Worm (Caenorhabditis elegans) whole organism, L3 larva: ENCODE results near the gene C45G9.10.
A peak's percentile ranks its signal among the peaks of the same experiment; 100 is the strongest.
"Not testable (repeated sequence)": the region's sequence is repeated elsewhere in the genome, so short reads cannot be mapped to it uniquely, and the experiment has no call there.

ENCODE experiments used
- R02D3.7 ChIP-seq: fragments of 150-350 bp; optimal IDR thresholded peaks from 2 replicates; lab custom pipeline; 2014; ENCODE audit warnings: missing biosample characterization, missing genetic modification characterization
- ZK546.5 ChIP-seq: sonication (generic microtip); optimal IDR thresholded peaks from 2 replicates; lab custom pipeline; 2017; ENCODE audit warnings: missing biosample characterization, missing genetic modification characterization
- aly-2 ChIP-seq: fragments of 150-350 bp; optimal IDR thresholded peaks from 2 replicates; lab custom pipeline; 2014; ENCODE audit warnings: missing biosample characterization, missing genetic modification characterization
- ceh-16 ChIP-seq: sonication (generic microtip); optimal IDR thresholded peaks from 2 replicates; lab custom pipeline; 2017; ENCODE audit warnings: missing biosample characterization, missing genetic modification characterization
- ceh-28 ChIP-seq: fragments of 150-350 bp; optimal IDR thresholded peaks from 2 replicates; lab custom pipeline; 2014; ENCODE audit warnings: missing biosample characterization, missing genetic modification reagents, missing genetic modification characterization
- ceh-9 ChIP-seq: sonication (generic microtip); optimal IDR thresholded peaks from 2 replicates; lab custom pipeline; 2018; ENCODE audit warnings: missing biosample characterization, missing genetic modification characterization
- daf-12 ChIP-seq: fragments of 150-350 bp; optimal IDR thresholded peaks from 2 replicates; lab custom pipeline; 2014; ENCODE audit warnings: missing biosample characterization, missing genetic modification reagents, missing genetic modification characterization
- egl-27 ChIP-seq: sonication (generic microtip); optimal IDR thresholded peaks from 4 replicates; lab custom pipeline; 2017; ENCODE audit warnings: missing biosample characterization, missing genetic modification reagents, missing genetic modification characterization
- egl-5 ChIP-seq: fragments of 150-350 bp; optimal IDR thresholded peaks from 2 replicates; lab custom pipeline; 2017; ENCODE audit warnings: missing biosample characterization, missing genetic modification reagents, missing genetic modification characterization, inconsistent platforms
- elt-1 ChIP-seq: fragments of 150-350 bp; optimal IDR thresholded peaks from 2 replicates; lab custom pipeline; 2014; ENCODE audit warnings: missing biosample characterization, missing genetic modification characterization
- elt-3 ChIP-seq, 3 experiments: fragments of 150-350 bp in 1 of 3; sonication (generic microtip) in 2 of 3; optimal IDR thresholded peaks; 2 replicates in 2 of 3; 4 replicates in 1 of 3; lab custom pipeline; 2014 to 2017; ENCODE audit warnings: missing biosample characterization in 3 of 3, missing genetic modification characterization in 3 of 3
- eor-1 ChIP-seq, 2 experiments: fragments of 150-350 bp; optimal IDR thresholded peaks; 2 replicates each; lab custom pipeline; 2014 to 2018; ENCODE audit warnings: missing biosample characterization in 2 of 2, missing genetic modification characterization in 2 of 2
- fkh-10 ChIP-seq: sonication (generic microtip); optimal IDR thresholded peaks from 2 replicates; lab custom pipeline; 2017; ENCODE audit warnings: missing biosample characterization, missing genetic modification reagents, missing genetic modification characterization
- fkh-2 ChIP-seq: fragments of 150-350 bp; optimal IDR thresholded peaks from 2 replicates; lab custom pipeline; 2014; ENCODE audit warnings: missing biosample characterization, missing genetic modification reagents, missing genetic modification characterization
- fos-1 ChIP-seq: fragments of 150-350 bp; optimal IDR thresholded peaks from 2 replicates; lab custom pipeline; 2014; ENCODE audit warnings: missing biosample characterization, missing genetic modification characterization
- jun-1 ChIP-seq: fragments of 150-350 bp; optimal IDR thresholded peaks from 2 replicates; lab custom pipeline; 2014; ENCODE audit warnings: missing biosample characterization, missing genetic modification reagents, missing genetic modification characterization
- lin-15B ChIP-seq: fragments of 150-350 bp; optimal IDR thresholded peaks from 2 replicates; lab custom pipeline; 2014; ENCODE audit warnings: missing biosample characterization, missing genetic modification characterization
- lin-39 ChIP-seq: fragments of 150-350 bp; optimal IDR thresholded peaks from 2 replicates; lab custom pipeline; 2018; ENCODE audit warnings: missing biosample characterization, missing genetic modification reagents, missing genetic modification characterization
- lsy-12 ChIP-seq: sonication (generic microtip); optimal IDR thresholded peaks from 2 replicates; lab custom pipeline; 2016; ENCODE audit warnings: mild to moderate bottlenecking, missing genetic modification characterization, missing compliant biosample characterization
- mml-1 ChIP-seq: fragments of 150-350 bp; sonication (generic microtip); optimal IDR thresholded peaks from 3 replicates; lab custom pipeline; 2014; ENCODE audit warnings: missing biosample characterization, missing genetic modification characterization
- nfya-1 ChIP-seq: sonication (generic microtip); optimal IDR thresholded peaks from 2 replicates; lab custom pipeline; 2017; ENCODE audit warnings: missing genetic modification characterization, mild to moderate bottlenecking, missing compliant biosample characterization, antibody characterized with exemption, moderate library complexity; ENCODE audit not compliant: insufficient read depth
- nhr-23 ChIP-seq: fragments of 150-350 bp; optimal IDR thresholded peaks from 2 replicates; lab custom pipeline; 2014; ENCODE audit warnings: missing biosample characterization, missing genetic modification reagents, missing genetic modification characterization
- nhr-237 ChIP-seq: fragments of 150-350 bp; optimal IDR thresholded peaks from 2 replicates; lab custom pipeline; 2014; ENCODE audit warnings: missing biosample characterization, missing genetic modification characterization
- nhr-25 ChIP-seq: sonication (generic microtip); optimal IDR thresholded peaks from 2 replicates; lab custom pipeline; 2017; ENCODE audit warnings: missing biosample characterization, missing genetic modification characterization
- nhr-28 ChIP-seq: fragments of 150-350 bp; optimal IDR thresholded peaks from 2 replicates; lab custom pipeline; 2014; ENCODE audit warnings: missing biosample characterization, missing genetic modification characterization
- nhr-43 ChIP-seq: sonication (generic microtip); optimal IDR thresholded peaks from 2 replicates; lab custom pipeline; 2016; ENCODE audit warnings: mild to moderate bottlenecking, missing genetic modification characterization, missing compliant biosample characterization; ENCODE audit not compliant: poor library complexity, severe bottlenecking
- nhr-76 ChIP-seq: fragments of 150-350 bp; sonication (generic microtip); optimal IDR thresholded peaks from 5 replicates; lab custom pipeline; 2014; ENCODE audit warnings: missing biosample characterization, missing genetic modification characterization
- nhr-77 ChIP-seq: fragments of 150-350 bp; optimal IDR thresholded peaks from 2 replicates; lab custom pipeline; 2014; ENCODE audit warnings: missing biosample characterization, missing genetic modification characterization
- pha-4 ChIP-seq: fragments of 150-350 bp; optimal IDR thresholded peaks from 2 replicates; lab custom pipeline; 2014; ENCODE audit warnings: missing biosample characterization, missing genetic modification reagents, missing genetic modification characterization
- pqm-1 ChIP-seq: fragments of 150-350 bp; optimal IDR thresholded peaks from 2 replicates; lab custom pipeline; 2017; ENCODE audit warnings: missing biosample characterization, missing genetic modification characterization, inconsistent platforms
- skn-1 ChIP-seq: fragments of 150-350 bp; optimal IDR thresholded peaks from 2 replicates; lab custom pipeline; 2014; ENCODE audit warnings: missing biosample characterization, missing genetic modification characterization
- snpc-4 ChIP-seq: fragments of 150-350 bp; optimal IDR thresholded peaks from 2 replicates; lab custom pipeline; 2014; ENCODE audit warnings: missing biosample characterization, missing genetic modification characterization
- tbx-2 ChIP-seq: sonication (generic microtip); optimal IDR thresholded peaks from 2 replicates; lab custom pipeline; 2016; ENCODE audit warnings: mild to moderate bottlenecking, missing genetic modification characterization, missing compliant biosample characterization
- unc-39 ChIP-seq: sonication (generic microtip); optimal IDR thresholded peaks from 4 replicates; lab custom pipeline; 2017; ENCODE audit warnings: missing biosample characterization, missing genetic modification characterization
- zag-1 ChIP-seq: fragments of 150-350 bp; optimal IDR thresholded peaks from 2 replicates; lab custom pipeline; 2014; ENCODE audit warnings: missing biosample characterization, missing genetic modification characterization

The C45G9.10 gene

ce11 chrIII:5068675-5069233 lies 7.1 kb upstream of the C45G9.10 start, which contains the start of the genes C45G9.11 and C45G9.2:
TSS of gene C45G9.11 (minus strand) at chrIII:5068725.
TSS of gene C45G9.2 (plus strand) at chrIII:5069066.
- TF ChIP-seq pqm-1 (tag; lab: Kevin White, UChicago) = peak; percentile 24
- no peak for TF ChIP-seq mml-1 (tag; lab: Kevin White, UChicago)
- no peak for TF ChIP-seq fkh-10 (GFP tag; lab: Kevin White, UChicago)
- peak; percentile 23 for TF ChIP-seq lin-39 (tag; lab: Kevin White, UChicago)
- TF ChIP-seq daf-12 (tag; lab: Kevin White, UChicago) = no peak
- no peak for TF ChIP-seq ceh-9 (tag; lab: Kevin White, UChicago)
- TF ChIP-seq nhr-76 (tag; lab: Kevin White, UChicago) = peak; percentile 12
- TF ChIP-seq egl-27 (tag; lab: Kevin White, UChicago) = no peak
- no peak for TF ChIP-seq nhr-77 (tag; lab: Kevin White, UChicago)
- TF ChIP-seq zag-1 = no peak
- TF ChIP-seq ceh-28 (tag; lab: Kevin White, UChicago) = no peak
- TF ChIP-seq jun-1 (tag; lab: Kevin White, UChicago) = no peak
- no peak for TF ChIP-seq nhr-28 (tag; lab: Kevin White, UChicago)
- no peak for TF ChIP-seq unc-39
- TF ChIP-seq ZK546.5 (tag; lab: Kevin White, UChicago) = no peak
- TF ChIP-seq elt-1 (tag; lab: Kevin White, UChicago) = no peak
- TF ChIP-seq nhr-23 (tag; lab: Kevin White, UChicago) = peak; percentile 61
- peak; percentile 47 for TF ChIP-seq nhr-25 (tag; lab: Kevin White, UChicago)
- TF ChIP-seq nfya-1 (tag; lab: Kevin White, UChicago) = peak; percentile 75
- peak; percentile 51 for TF ChIP-seq skn-1 (tag; lab: Kevin White, UChicago)
- peak; percentile 63 for TF ChIP-seq lin-15B (tag; lab: Kevin White, UChicago)
- TF ChIP-seq snpc-4 (tag; lab: Kevin White, UChicago) = peak; percentile 58
- peak; percentile 88 for TF ChIP-seq nhr-43
- TF ChIP-seq lsy-12 (tag; lab: Kevin White, UChicago) = peak; percentile 46
- TF ChIP-seq, all 47 proteins: peak for 11

DNA sequence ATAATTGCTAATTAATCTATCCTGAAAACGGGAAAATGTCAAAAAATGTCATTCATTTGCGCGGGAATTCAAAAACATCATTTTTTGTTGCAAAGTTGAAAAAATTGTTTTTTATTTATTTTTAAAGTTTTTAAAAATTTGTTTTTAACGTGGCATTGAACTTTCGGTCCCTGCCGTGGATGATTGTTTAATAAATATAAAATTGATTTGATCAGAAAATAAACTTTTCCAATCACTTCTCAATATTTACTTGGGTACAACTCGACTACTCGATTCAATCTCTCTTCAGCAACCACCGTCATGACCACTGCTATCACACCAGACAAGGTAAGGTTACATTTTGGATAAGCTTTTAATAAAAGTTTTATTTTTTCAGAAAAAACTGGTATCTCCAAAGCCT lies 708 bp upstream of the C45G9.10 start, which contains the start of gene C45G9.4:
TSS of gene C45G9.4 (plus strand) at position 301 of the 400 bp plus-strand sequence.
- TF ChIP-seq ceh-28, nfya-1, snpc-4 (tag; lab: Kevin White, UChicago): not testable (repeated sequence)

ce11 chrIII:5055709-5056108 lies 6.0 kb downstream of the C45G9.10 start, which contains the start of gene C45G9.9:
TSS of gene C45G9.9 (minus strand) at chrIII:5055809.
- not testable (repeated sequence) for TF ChIP-seq nhr-23 (tag; lab: Kevin White, UChicago); mml-1 (tag; lab: Kevin White, UChicago); fkh-10 (GFP tag; lab: Kevin White, UChicago)

- TF ChIP-seq tbx-2 (tag; lab: Kevin White, UChicago) (no peak), nhr-28 (tag; lab: Kevin White, UChicago) (no peak), R02D3.7 (tag; lab: Kevin White, UChicago) (no peak), pqm-1 (tag; lab: Kevin White, UChicago) (no peak), lsy-12 (tag; lab: Kevin White, UChicago) (no peak), daf-12 (tag; lab: Kevin White, UChicago) (no peak), elt-3 (tag; optimal IDR thresholded peaks at IDR 0.05; lab: Kevin White, UChicago) (no peak), nhr-43 (no peak), snpc-4 (tag; lab: Kevin White, UChicago) (no peak), ZK546.5 (tag; lab: Kevin White, UChicago) (no peak), fkh-2 (tag; lab: Kevin White, UChicago) (no peak), nfya-1 (tag; lab: Kevin White, UChicago) (no peak), nhr-237 (no peak)
- TF ChIP-seq, all 47 proteins: peak for 0
Measured at ce11 chrIII:5053541-5053940, 8.2 kb downstream of the C45G9.10 start, which contains the start of gene C45G9.8. TSS of gene C45G9.8 (minus strand) at chrIII:5053641.

DNA sequence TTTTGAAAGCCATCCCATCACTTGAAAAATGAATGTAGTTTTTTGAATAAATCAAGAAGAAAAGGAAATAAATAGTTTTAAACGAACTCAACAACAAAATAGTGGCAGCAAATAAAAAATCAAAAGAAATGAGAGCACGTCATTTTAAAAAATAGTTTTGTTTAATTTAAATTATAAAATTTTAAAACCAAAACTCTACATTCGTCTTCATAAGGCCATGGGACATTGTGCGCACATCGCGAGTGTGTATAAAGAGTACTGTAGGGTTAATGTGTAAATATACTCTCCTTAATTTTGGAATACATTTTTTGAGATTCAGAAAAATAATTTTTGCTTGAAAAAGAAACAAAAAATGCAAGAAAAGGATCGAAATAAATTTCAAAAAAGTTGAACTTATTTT lies 9.7 kb downstream of the C45G9.10 start, which contains the start of gene C45G9.15:
TSS of gene C45G9.15 (minus strand) at position 101 of the 400 bp plus-strand sequence.
- no peak for TF ChIP-seq nhr-28 (tag; lab: Kevin White, UChicago)
- no peak for TF ChIP-seq pha-4 (tag; lab: Kevin White, UChicago)
- TF ChIP-seq aly-2 (tag; lab: Kevin White, UChicago) = no peak
- no peak for TF ChIP-seq eor-1 (tag; optimal IDR thresholded peaks at IDR 0.05; lab: Kevin White, UChicago)
- no peak for TF ChIP-seq fos-1 (tag; lab: Kevin White, UChicago)
- TF ChIP-seq nhr-76 (tag; lab: Kevin White, UChicago) = no peak
- no peak for TF ChIP-seq zag-1
- no peak for TF ChIP-seq egl-5 (tag; lab: Kevin White, UChicago)
- no peak for TF ChIP-seq tbx-2 (tag; lab: Kevin White, UChicago)
- no peak for TF ChIP-seq ceh-16 (tag; lab: Kevin White, UChicago)
- TF ChIP-seq lin-39 (tag; lab: Kevin White, UChicago) = no peak
